Fruit fly (Drosophila melanogaster): ENCODE data around the gene Usp8.
A peak's percentile ranks its signal among the peaks of the same experiment; 100 is the strongest.

The Usp8 gene

DNA sequence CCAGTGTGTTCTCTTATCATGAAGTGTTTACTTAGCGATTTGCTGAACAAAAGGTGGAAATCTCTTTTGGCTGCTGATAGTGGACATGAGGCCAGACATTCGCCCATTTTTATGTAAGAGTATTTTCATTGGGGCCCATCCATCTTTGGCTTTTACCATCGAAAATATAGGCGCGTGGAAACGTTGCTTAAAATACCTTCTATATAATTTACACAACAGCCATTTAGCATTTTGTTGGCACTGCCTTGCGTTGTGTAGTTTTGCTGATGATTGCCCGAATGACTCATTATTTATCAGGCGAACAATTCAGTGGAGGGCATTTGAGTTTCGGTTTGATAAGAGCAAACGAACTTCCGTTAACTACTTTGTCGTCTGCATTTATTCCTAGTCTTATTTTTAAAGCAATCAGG lies 27.6 kb downstream of the Usp8 start:
- no peak for TF ChIP-seq ey (GFP tag; optimal IDR thresholded peaks at IDR 0.05)
- no peak for TF ChIP-seq Dif (GFP tag; optimal IDR thresholded peaks at IDR 0.05; ENCODE audit: partially characterized antibody)
- TF ChIP-seq brk (GFP tag; optimal IDR thresholded peaks at IDR 0.05): no peak
- no peak for TF ChIP-seq woc (GFP tag; optimal IDR thresholded peaks at IDR 0.05)
- TF ChIP-seq h (GFP tag; optimal IDR thresholded peaks at IDR 0.05): no peak
- peak in 1 of 2 experiments; percentile 19 for TF ChIP-seq foxo (GFP tag; optimal IDR thresholded peaks at IDR 0.05)
- TF ChIP-seq Dfd (GFP tag; optimal IDR thresholded peaks at IDR 0.05): no peak
- no peak for TF ChIP-seq Rel (GFP tag; optimal IDR thresholded peaks at IDR 0.05)
- TF ChIP-seq Rel (tag; optimal IDR thresholded peaks at IDR 0.05): no peak
- peak; percentile 2 for TF ChIP-seq fru (GFP tag; optimal IDR thresholded peaks at IDR 0.05)

DNA sequence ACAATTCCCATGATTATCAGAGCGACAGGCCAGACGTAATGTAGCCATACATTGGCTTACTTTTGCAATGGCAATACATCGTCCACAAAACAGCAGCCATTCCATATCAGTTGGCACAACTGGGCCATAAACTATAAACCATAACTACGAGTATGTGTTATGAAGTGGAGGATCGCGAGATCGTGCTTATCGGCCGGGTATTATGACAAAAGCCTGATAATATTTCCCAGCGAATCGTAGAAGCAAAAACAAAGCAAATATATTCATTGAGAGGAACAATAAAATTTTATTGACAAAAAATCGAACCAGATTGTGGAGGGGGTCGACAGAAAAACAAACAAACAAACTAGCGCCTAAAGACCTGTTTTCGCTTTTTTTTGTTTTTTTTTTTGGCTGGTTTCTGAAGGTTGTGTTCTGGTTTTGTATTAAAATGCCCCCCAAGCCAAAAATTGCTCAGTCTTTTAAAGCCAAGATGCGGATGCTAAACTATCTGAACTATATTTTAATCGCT lies 29.3 kb downstream of the Usp8 start, which contains the start of gene CG5810:
CG5810 (plus strand) TSS at position 461 of the 511 bp plus-strand sequence.
- TF ChIP-seq CG32264 (GFP tag; optimal IDR thresholded peaks at IDR 0.05): no peak
- TF ChIP-seq Rel (GFP tag; optimal IDR thresholded peaks at IDR 0.05): no peak
- peak; percentile 60 for TF ChIP-seq Rel (tag; optimal IDR thresholded peaks at IDR 0.05)
- TF ChIP-seq rgr (GFP tag; optimal IDR thresholded peaks at IDR 0.05): peak; percentile 2

DNA sequence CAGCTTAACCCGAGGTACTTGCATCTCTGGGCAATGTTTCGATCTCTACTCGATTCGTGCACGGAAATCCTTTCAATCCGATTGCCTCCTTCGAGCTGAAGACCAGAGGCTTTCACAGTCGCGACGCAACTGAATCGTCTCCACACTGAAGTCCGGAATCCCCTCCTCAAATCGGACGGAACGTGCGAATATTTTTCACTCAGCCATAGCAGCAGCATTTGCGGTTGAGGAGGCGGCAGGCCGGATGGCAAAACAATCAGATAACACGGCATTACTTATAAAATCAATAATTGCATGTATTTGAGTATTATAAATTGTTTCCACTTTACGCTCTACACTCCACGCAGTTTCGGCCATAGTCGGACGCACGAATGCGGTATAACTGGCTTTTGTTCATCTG lies 34.0 kb downstream of the Usp8 start, which contains the start of gene Snmp1:
Snmp1 (minus strand) TSS at position 101 of the 400 bp plus-strand sequence.
- TF ChIP-seq sage (GFP tag; optimal IDR thresholded peaks at IDR 0.05) (no peak), Vsx2 (GFP tag; optimal IDR thresholded peaks at IDR 0.05; ENCODE audit: partially characterized antibody) (no peak), pan (optimal IDR thresholded peaks at IDR 0.05) (no peak), fru (GFP tag; optimal IDR thresholded peaks at IDR 0.05) (no peak), Dif (GFP tag; optimal IDR thresholded peaks at IDR 0.05; ENCODE audit: partially characterized antibody) (no peak), ey (GFP tag; optimal IDR thresholded peaks at IDR 0.05) (no peak), Jra (GFP tag; optimal IDR thresholded peaks at IDR 0.05) (no peak), Mio (GFP tag; optimal IDR thresholded peaks at IDR 0.05) (no peak), Hr78 (GFP tag; optimal IDR thresholded peaks at IDR 0.05) (no peak), Sp1 (GFP tag; optimal IDR thresholded peaks at IDR 0.05) (no peak), CG32264 (GFP tag; optimal IDR thresholded peaks at IDR 0.05) (no peak), h (GFP tag; optimal IDR thresholded peaks at IDR 0.05) (no peak), Dfd (GFP tag; optimal IDR thresholded peaks at IDR 0.05) (no peak), Myc (optimal IDR thresholded peaks at IDR 0.05) (no peak), dl (GFP tag; optimal IDR thresholded peaks at IDR 0.05; ENCODE audit: insufficient read depth in 1 of 2, partially characterized antibody in 2 of 2) (no peak)

DNA sequence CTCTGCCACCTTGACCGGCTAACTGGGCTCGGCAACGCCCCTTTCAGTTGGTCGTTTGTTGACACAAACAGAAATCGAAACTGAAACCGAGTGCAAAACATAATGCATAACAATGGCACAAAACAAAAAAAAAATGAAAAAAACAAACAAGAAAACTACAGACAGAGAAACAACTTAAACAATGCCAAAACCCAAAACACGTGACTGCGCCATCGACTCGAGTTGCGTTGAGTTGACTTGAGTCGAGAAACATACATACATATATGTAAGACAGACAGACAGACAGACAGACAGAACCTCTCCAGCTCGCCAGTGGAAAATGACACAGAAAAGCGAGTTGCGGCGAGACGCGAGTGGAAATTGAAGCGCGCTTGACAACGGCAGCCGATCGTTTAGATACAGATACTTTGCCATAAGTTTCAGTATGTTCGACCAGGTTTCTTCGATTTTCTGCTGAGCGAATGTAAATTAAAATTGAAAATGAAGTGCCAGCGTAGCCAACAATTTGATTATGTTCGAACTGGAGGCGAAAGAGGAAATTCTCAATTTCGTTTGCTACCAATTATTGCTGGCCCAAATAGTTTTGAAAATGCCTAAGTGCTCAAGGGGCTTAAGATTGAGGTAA lies 35.6 kb downstream of the Usp8 start:
- TF ChIP-seq br (GFP tag; optimal IDR thresholded peaks at IDR 0.05): no peak
- TF ChIP-seq psq (GFP tag; optimal IDR thresholded peaks at IDR 0.05): no peak

DNA sequence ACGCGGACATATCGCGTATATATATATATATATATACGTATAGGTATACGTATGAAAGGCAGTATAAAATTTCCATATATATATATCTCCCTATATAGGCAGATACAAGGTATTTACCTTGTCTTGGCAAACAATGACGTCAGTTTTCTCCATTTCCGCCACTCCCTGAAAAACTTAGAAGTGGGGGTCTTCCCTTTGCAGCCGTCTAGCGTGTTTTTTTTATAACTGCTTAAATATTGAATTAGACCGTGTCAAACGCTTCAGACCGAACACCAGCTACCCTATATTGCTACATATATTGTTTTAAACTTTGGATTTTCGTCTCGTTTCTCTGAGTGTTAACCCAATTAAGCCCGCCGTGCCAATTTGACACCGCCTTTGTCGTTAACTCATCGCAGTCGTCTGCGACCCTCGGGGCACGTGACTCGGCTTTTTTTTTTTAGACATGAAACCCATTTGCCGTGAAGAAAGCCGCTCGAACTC lies 42.6 kb downstream of the Usp8 start:
- TF ChIP-seq Rel (GFP tag; optimal IDR thresholded peaks at IDR 0.05) (no peak), Rel (tag; optimal IDR thresholded peaks at IDR 0.05) (peak; percentile 55), GATAd (GFP tag; optimal IDR thresholded peaks at IDR 0.05) (no peak), OdsH (GFP tag; optimal IDR thresholded peaks at IDR 0.05) (peak; percentile 45), N (GFP tag; optimal IDR thresholded peaks at IDR 0.05) (no peak), Dfd (GFP tag; optimal IDR thresholded peaks at IDR 0.05) (no peak), HLH106 (tag; optimal IDR thresholded peaks at IDR 0.05) (no peak), Vsx2 (GFP tag; optimal IDR thresholded peaks at IDR 0.05; ENCODE audit: partially characterized antibody) (no peak), Hr83 (GFP tag; optimal IDR thresholded peaks at IDR 0.05; ENCODE audit: poor library complexity, severe bottlenecking) (peak; percentile 32), psq (GFP tag; optimal IDR thresholded peaks at IDR 0.05) (peak; percentile 23), foxo (GFP tag; optimal IDR thresholded peaks at IDR 0.05) (peak in 1 of 2 experiments; percentile 22), Mio (GFP tag; optimal IDR thresholded peaks at IDR 0.05) (no peak), Dif (GFP tag; optimal IDR thresholded peaks at IDR 0.05; ENCODE audit: partially characterized antibody) (no peak), Jra (GFP tag; optimal IDR thresholded peaks at IDR 0.05) (no peak), CrebA (GFP tag; optimal IDR thresholded peaks at IDR 0.05; ENCODE audit: borderline replicate concordance) (no peak), Sp1 (GFP tag; optimal IDR thresholded peaks at IDR 0.05) (peak; percentile 3), Abd-B (GFP tag; optimal IDR thresholded peaks at IDR 0.05) (no peak), brk (GFP tag; optimal IDR thresholded peaks at IDR 0.05) (no peak), lola (GFP tag; optimal IDR thresholded peaks at IDR 0.05) (no peak), woc (GFP tag; optimal IDR thresholded peaks at IDR 0.05) (no peak), dmrt93B (GFP tag; optimal IDR thresholded peaks at IDR 0.05) (no peak), Hr78 (GFP tag; optimal IDR thresholded peaks at IDR 0.05) (no peak), dl (GFP tag; optimal IDR thresholded peaks at IDR 0.05; ENCODE audit: insufficient read depth in 1 of 2, partially characterized antibody in 2 of 2) (no peak), rgr (GFP tag; optimal IDR thresholded peaks at IDR 0.05) (peak; percentile 14), CG9705 (GFP tag; optimal IDR thresholded peaks at IDR 0.05) (no peak), h (GFP tag; optimal IDR thresholded peaks at IDR 0.05) (peak; percentile 27), CG32264 (GFP tag; optimal IDR thresholded peaks at IDR 0.05) (no peak)
